Fruit fly (Drosophila melanogaster): ENCODE data around the gene CG11885.
A peak's percentile ranks its signal among the peaks of the same experiment; 100 is the strongest.

Gene CG11885

dm6 chr2L:435311-435806 lies 14.1 kb upstream of the CG11885 start (continued):
- TF ChIP-seq CG11093 (GFP tag; IDR thresholded peaks at IDR 0.05) (no peak), CG12391 (tag; optimal IDR thresholded peaks at IDR 0.05) (peak; percentile 44), lab (GFP tag; optimal IDR thresholded peaks at IDR 0.05) (peak; percentile 8), ase (GFP tag; IDR thresholded peaks at IDR 0.05) (no peak), cas (GFP tag; IDR thresholded peaks at IDR 0.05) (no peak), cad (GFP tag; optimal IDR thresholded peaks at IDR 0.05) (no peak), HLHmδ (GFP tag; optimal IDR thresholded peaks at IDR 0.05) (no peak), Camta (GFP tag; optimal IDR thresholded peaks at IDR 0.05) (no peak), CG12104 (GFP tag; optimal IDR thresholded peaks at IDR 0.05) (no peak), gsb (GFP tag; IDR thresholded peaks at IDR 0.05) (no peak), CG10565 (GFP tag; optimal IDR thresholded peaks at IDR 0.05) (no peak), da (GFP tag; optimal IDR thresholded peaks at IDR 0.05) (no peak), tgo (GFP tag; IDR thresholded peaks at IDR 0.05) (peak; percentile 49; the same call in 2 of the 3 replicates), E2f2 (GFP tag; IDR thresholded peaks at IDR 0.05) (0 out of 2 replicates have a peak, but pooled peaks have one; percentile 16), Dip3 (GFP tag; optimal IDR thresholded peaks at IDR 0.05) (no peak), run (tag; optimal IDR thresholded peaks at IDR 0.05) (no peak), CG17361 (GFP tag; IDR thresholded peaks at IDR 0.05) (peak; percentile 33; the same call in 1 of the 3 replicates), CG11695 (GFP tag; IDR thresholded peaks at IDR 0.05) (no peak), Pdp1 (GFP tag; optimal IDR thresholded peaks at IDR 0.05) (no peak), pros (GFP tag; optimal IDR thresholded peaks at IDR 0.05) (no peak), tin (GFP tag; optimal IDR thresholded peaks at IDR 0.05) (no peak), CG8281 (tag; optimal IDR thresholded peaks at IDR 0.05) (no peak), lilli (GFP tag; optimal IDR thresholded peaks at IDR 0.05) (no peak), CG15073 (GFP tag; optimal IDR thresholded peaks at IDR 0.05) (no peak), CHES-1-like (GFP tag; optimal IDR thresholded peaks at IDR 0.05) (no peak), CG9215 (GFP tag; IDR thresholded peaks at IDR 0.05) (no peak), CG7928 (GFP tag; optimal IDR thresholded peaks at IDR 0.05) (no peak), CG14965 (GFP tag; optimal IDR thresholded peaks at IDR 0.05; ENCODE audit: borderline replicate concordance) (no peak), GATAe (GFP tag; conservative IDR thresholded peaks at IDR 0.05) (no peak), mam (GFP tag; optimal IDR thresholded peaks at IDR 0.05) (no peak), Nf-YB (GFP tag; optimal IDR thresholded peaks at IDR 0.05) (no peak), org-1 (GFP tag; optimal IDR thresholded peaks at IDR 0.05) (no peak), Ptx1 (GFP tag; IDR thresholded peaks at IDR 0.05) (peak; percentile 50; the same call in 1 of the 2 replicates), prd (optimal IDR thresholded peaks at IDR 0.05) (no peak), prd (GFP tag; IDR thresholded peaks at IDR 0.05) (peak; percentile 21; the same call in 1 of the 3 replicates), Ets97D (GFP tag; optimal IDR thresholded peaks at IDR 0.05) (no peak), ro (GFP tag; IDR thresholded peaks at IDR 0.05) (no peak), CG18599 (GFP tag; optimal IDR thresholded peaks at IDR 0.05) (no peak), mld (GFP tag; IDR thresholded peaks at IDR 0.05; ENCODE audit: partially characterized antibody) (no peak), CG10462 (GFP tag; optimal IDR thresholded peaks at IDR 0.05) (no peak), CG11723 (GFP tag; optimal IDR thresholded peaks at IDR 0.05) (no peak), jumu (GFP tag; optimal IDR thresholded peaks at IDR 0.05) (no peak), scrt (GFP tag; optimal IDR thresholded peaks at IDR 0.05) (no peak), gcm (GFP tag; optimal IDR thresholded peaks at IDR 0.05) (no peak), CG6765 (GFP tag; optimal IDR thresholded peaks at IDR 0.05) (no peak), Dip2 (GFP tag; IDR thresholded peaks at IDR 0.05) (no peak), Oaz (GFP tag; IDR thresholded peaks at IDR 0.05) (no peak), CG9727 (GFP tag; optimal IDR thresholded peaks at IDR 0.05) (no peak), az2 (GFP tag; optimal IDR thresholded peaks at IDR 0.05) (peak; percentile 17), sqz (GFP tag; optimal IDR thresholded peaks at IDR 0.05) (no peak), pita (GFP tag; optimal IDR thresholded peaks at IDR 0.05) (no peak), hth (optimal IDR thresholded peaks at IDR 0.05) (no peak)

Data from whole organism, embryonic.